Worm (Caenorhabditis elegans): ENCODE results near the gene str-129.

Gene str-129

DNA sequence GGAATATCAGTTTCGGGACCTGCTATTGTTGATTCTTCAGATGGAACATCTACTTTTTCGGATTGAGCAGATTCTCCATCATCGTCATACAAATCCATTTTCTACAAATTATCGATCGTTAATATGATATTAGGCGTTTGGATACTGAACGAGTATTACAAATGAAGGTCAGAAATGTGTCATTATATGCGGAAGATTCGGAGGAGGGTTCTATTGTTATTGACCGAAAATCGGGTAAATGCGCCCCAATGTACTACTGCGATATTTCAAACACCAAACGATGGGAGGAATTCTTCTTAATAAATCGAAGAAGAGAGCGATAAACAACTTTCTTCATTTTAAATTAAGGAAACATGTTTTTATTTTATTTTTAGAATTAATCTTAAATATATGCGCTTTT lies 37.0 kb upstream of the str-129 start, which contains the start of gene spr-1:
spr-1 (minus strand) TSS at position 101 of the 400 bp plus-strand sequence.
- TF ChIP-seq sptf-2 (GFP tag; optimal IDR thresholded peaks at IDR 0.05) = no peak
- no peak for TF ChIP-seq dpl-1 (GFP tag; optimal IDR thresholded peaks at IDR 0.05)
- no peak for TF ChIP-seq F33H1.4 (GFP tag; IDR thresholded peaks at IDR 0.05)
- TF ChIP-seq lin-40 (tag; optimal IDR thresholded peaks at IDR 0.05) = no peak
- TF ChIP-seq F57A8.1 (GFP tag; optimal IDR thresholded peaks at IDR 0.05) = no peak
- no peak for TF ChIP-seq madf-8 (GFP tag; conservative IDR thresholded peaks at IDR 0.05)
- TF ChIP-seq hmg-20 (GFP tag; IDR thresholded peaks at IDR 0.05) = no peak
- no peak for TF ChIP-seq egl-18 (GFP tag; IDR thresholded peaks at IDR 0.05)
- no peak for TF ChIP-seq chd-7 (tag; optimal IDR thresholded peaks at IDR 0.05)
- TF ChIP-seq D2030.7 (GFP tag; IDR thresholded peaks at IDR 0.05) = no peak
- TF ChIP-seq attf-3 (GFP tag; conservative IDR thresholded peaks at IDR 0.05) = no peak
- no peak for TF ChIP-seq T26A5.8 (tag; optimal IDR thresholded peaks at IDR 0.05)
- TF ChIP-seq ceh-58 (GFP tag; IDR thresholded peaks at IDR 0.05) = no peak

DNA sequence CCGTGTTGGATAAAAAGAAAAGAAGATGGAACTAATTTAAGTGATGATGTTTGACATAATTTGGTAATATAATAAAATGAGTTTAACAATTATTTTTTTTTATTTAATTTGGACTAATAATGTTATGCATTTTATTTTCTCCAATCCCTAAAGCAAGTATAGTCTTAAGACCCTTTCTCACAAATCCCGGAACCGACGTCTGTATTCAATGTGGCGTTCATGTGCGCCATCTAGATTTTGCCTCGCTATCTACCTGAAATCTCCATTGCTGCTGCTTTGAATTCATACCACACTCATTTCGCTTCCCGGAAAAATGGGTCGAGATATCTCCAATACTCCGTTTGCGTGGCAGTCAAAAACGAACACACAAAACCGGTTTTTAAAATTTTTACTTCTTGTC lies 31.1 kb upstream of the str-129 start, which contains the start of gene D1014.5:
D1014.5 (plus strand) TSS at position 301 of the 400 bp plus-strand sequence.
- TF ChIP-seq zim-3 (tag; optimal IDR thresholded peaks at IDR 0.05) (no peak), mes-4 (tag; optimal IDR thresholded peaks at IDR 0.05) (no peak), pbrm-1 (GFP tag; IDR thresholded peaks at IDR 0.05) (no peak), gei-17 (GFP tag; optimal IDR thresholded peaks at IDR 0.05) (no peak), T07F8.4 (tag; optimal IDR thresholded peaks at IDR 0.05) (no peak), aptf-2 (GFP tag; conservative IDR thresholded peaks at IDR 0.05) (no peak), ztf-22 (GFP tag; optimal IDR thresholded peaks at IDR 0.05) (no peak), lin-54 (GFP tag; optimal IDR thresholded peaks at IDR 0.05) (no peak), nfyb-1 (GFP tag; IDR thresholded peaks at IDR 0.05) (no peak), ZK185.1 (tag; optimal IDR thresholded peaks at IDR 0.05; ENCODE audit: poor library complexity, severe bottlenecking) (no peak), somi-1 (GFP tag; optimal IDR thresholded peaks at IDR 0.05) (no peak), dox-1 (GFP tag; IDR thresholded peaks at IDR 0.05) (no peak), sdz-38 (tag; optimal IDR thresholded peaks at IDR 0.05) (no peak), F57A8.1 (GFP tag; optimal IDR thresholded peaks at IDR 0.05) (no peak), nhr-80 (tag; optimal IDR thresholded peaks at IDR 0.05) (no peak), rec-8 (tag; optimal IDR thresholded peaks at IDR 0.05) (no peak), repo-1 (tag; optimal IDR thresholded peaks at IDR 0.05) (no peak)

DNA sequence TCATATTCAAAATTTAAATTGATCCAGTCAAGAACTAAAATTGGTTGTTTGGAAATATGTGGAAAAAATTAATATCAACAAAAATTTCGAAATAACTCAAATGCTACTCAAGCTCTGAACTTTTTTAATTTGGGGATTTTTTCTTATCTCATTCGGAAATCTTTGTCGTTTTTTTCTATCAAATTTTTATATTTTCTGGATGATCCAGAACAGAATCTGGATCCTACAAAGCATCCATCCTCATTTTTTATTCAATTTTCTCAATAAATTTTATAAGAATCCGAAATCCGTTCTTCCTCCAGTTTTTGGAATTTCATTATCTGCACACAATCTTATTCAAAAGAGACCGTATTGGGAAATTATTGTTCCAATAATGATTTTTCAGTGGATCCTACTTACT lies 28.6 kb upstream of the str-129 start, which contains the start of gene D1014.6:
D1014.6 (plus strand) TSS at position 301 of the 400 bp plus-strand sequence.
- TF ChIP-seq ceh-79 (tag; optimal IDR thresholded peaks at IDR 0.05) = no peak
- TF ChIP-seq aptf-2 (GFP tag; conservative IDR thresholded peaks at IDR 0.05) = no peak
- no peak for TF ChIP-seq F57C9.4 (tag; optimal IDR thresholded peaks at IDR 0.05)
- TF ChIP-seq xnd-1 (tag; optimal IDR thresholded peaks at IDR 0.05) = no peak
- TF ChIP-seq lin-35 (GFP tag; optimal IDR thresholded peaks at IDR 0.05) = no peak
- no peak for TF ChIP-seq ztf-6 (GFP tag; IDR thresholded peaks at IDR 0.05)
- TF ChIP-seq ceh-100 (GFP tag; IDR thresholded peaks at IDR 0.05) = no peak
- no peak for TF ChIP-seq athp-1 (tag; optimal IDR thresholded peaks at IDR 0.05)
- no peak for TF ChIP-seq nhr-80 (tag; optimal IDR thresholded peaks at IDR 0.05)
- TF ChIP-seq bed-1 (GFP tag; IDR thresholded peaks at IDR 0.05) = no peak
- TF ChIP-seq ceh-58 (GFP tag; IDR thresholded peaks at IDR 0.05) = no peak
- TF ChIP-seq egl-18 (GFP tag; IDR thresholded peaks at IDR 0.05) = no peak
- TF ChIP-seq tbp1 (GFP tag; optimal IDR thresholded peaks at IDR 0.05) = no peak
- TF ChIP-seq F52B5.7 (tag; optimal IDR thresholded peaks at IDR 0.05) = no peak
- TF ChIP-seq mcd-1 (GFP tag; IDR thresholded peaks at IDR 0.05) = no peak

Measured in whole organism, young adult.